Worm (Caenorhabditis elegans) whole organism, L4/young adult: Measurements from ENCODE around the gene fbxb-83.

Source experiments
- dao-5 ChIP-seq: sonication (generic microtip); optimal IDR thresholded peaks from 2 replicates; lab custom pipeline; 2016; ENCODE audit warnings: missing genotype, missing genetic modification characterization, moderate library complexity, missing compliant biosample characterization
- him-1 ChIP-seq: sonication (generic microtip); optimal IDR thresholded peaks from 2 replicates; lab custom pipeline; 2016; ENCODE audit warnings: missing genotype, missing genetic modification reagents, missing genetic modification characterization, missing compliant biosample characterization

- TF ChIP-seq dao-5 (tag; lab: Kevin White, UChicago): no peak
- no peak for TF ChIP-seq him-1 (tag; lab: Kevin White, UChicago)
These were observed 20.5 kb downstream of the fbxb-83 start, which contains the start of gene pals-23 for ce11 chrIII:124478-124877.
